Worm (Caenorhabditis elegans) whole organism, late embryonic: ENCODE results near the gene C27D8.4.

ENCODE experiments used
- K02D7.2 ChIP-seq: sonication (generic microtip); optimal IDR thresholded peaks from 2 replicates; lab custom pipeline; 2017; ENCODE audit warnings: mild to moderate bottlenecking, missing genetic modification characterization, missing compliant biosample characterization
- Y22D7AL.16 ChIP-seq: sonication (generic microtip); optimal IDR thresholded peaks from 2 replicates; lab custom pipeline; 2016; ENCODE audit warnings: missing genetic modification characterization, missing compliant biosample characterization
- ceh-18 ChIP-seq: sonication (generic microtip); optimal IDR thresholded peaks from 2 replicates; lab custom pipeline; 2016; ENCODE audit warnings: missing genetic modification characterization, missing compliant biosample characterization
- ceh-24 ChIP-seq: sonication (generic microtip); optimal IDR thresholded peaks from 2 replicates; lab custom pipeline; 2016; ENCODE audit warnings: mild to moderate bottlenecking, missing genetic modification characterization, missing compliant biosample characterization
- ceh-30 ChIP-seq: fragments of 150-350 bp; optimal IDR thresholded peaks from 2 replicates; lab custom pipeline; 2014; ENCODE audit warnings: missing biosample characterization, missing genetic modification characterization
- ceh-48 ChIP-seq: sonication (generic microtip); optimal IDR thresholded peaks from 2 replicates; lab custom pipeline; 2016; ENCODE audit warnings: missing genetic modification characterization, inconsistent platforms, missing compliant biosample characterization
- ceh-9 ChIP-seq: sonication (generic microtip); optimal IDR thresholded peaks from 2 replicates; lab custom pipeline; 2016; ENCODE audit warnings: mild to moderate bottlenecking, missing genetic modification characterization, inconsistent platforms, missing compliant biosample characterization
- elt-2 ChIP-seq: sonication (generic microtip); optimal IDR thresholded peaks from 2 replicates; lab custom pipeline; 2016; ENCODE audit warnings: missing genetic modification reagents, missing genetic modification characterization, missing compliant biosample characterization
- elt-4 ChIP-seq: sonication (generic microtip); optimal IDR thresholded peaks from 2 replicates; lab custom pipeline; 2016; ENCODE audit warnings: missing genetic modification characterization, missing compliant biosample characterization
- ets-4 ChIP-seq: sonication (generic microtip); optimal IDR thresholded peaks from 2 replicates; lab custom pipeline; 2016; ENCODE audit warnings: missing genetic modification characterization, missing compliant biosample characterization
- fkh-10 ChIP-seq: fragments of 150-350 bp; optimal IDR thresholded peaks from 2 replicates; lab custom pipeline; 2014; ENCODE audit warnings: missing biosample characterization, missing genetic modification reagents, missing genetic modification characterization
- gmeb-2 ChIP-seq: sonication (generic microtip); optimal IDR thresholded peaks from 2 replicates; lab custom pipeline; 2016; ENCODE audit warnings: missing genetic modification characterization, inconsistent platforms, missing compliant biosample characterization
- hlh-30 ChIP-seq: sonication (generic microtip); optimal IDR thresholded peaks from 2 replicates; lab custom pipeline; 2017; ENCODE audit warnings: antibody characterized with exemption, missing genetic modification characterization, missing compliant biosample characterization; ENCODE audit not compliant: insufficient read depth
- hlh-6 ChIP-seq: sonication (generic microtip); optimal IDR thresholded peaks from 2 replicates; lab custom pipeline; 2016; ENCODE audit warnings: missing genotype, missing genetic modification characterization, missing compliant biosample characterization
- lin-11 ChIP-seq: fragments of 200-800 bp; sonication (Bioruptor generic); optimal IDR thresholded peaks from 2 replicates; lab custom pipeline; 2018; ENCODE audit warnings: mild to moderate bottlenecking, missing genetic modification characterization, missing compliant biosample characterization
- madf-2 ChIP-seq: sonication (generic microtip); optimal IDR thresholded peaks from 2 replicates; lab custom pipeline; 2017; ENCODE audit warnings: missing genetic modification characterization, missing compliant biosample characterization
- mec-3 ChIP-seq: sonication (generic microtip); optimal IDR thresholded peaks from 2 replicates; lab custom pipeline; 2016; ENCODE audit warnings: borderline replicate concordance, missing genetic modification characterization, missing compliant biosample characterization
- nfya-1 ChIP-seq: sonication (generic microtip); optimal IDR thresholded peaks from 2 replicates; lab custom pipeline; 2017; ENCODE audit warnings: missing genetic modification characterization, mild to moderate bottlenecking, missing compliant biosample characterization, antibody characterized with exemption, moderate library complexity
- pax-1 ChIP-seq: fragments of 150-350 bp; optimal IDR thresholded peaks from 2 replicates; lab custom pipeline; 2014; ENCODE audit warnings: missing biosample characterization, missing genetic modification characterization
- pha-4 ChIP-seq: fragments of 150-350 bp; optimal IDR thresholded peaks from 2 replicates; lab custom pipeline; 2018; ENCODE audit warnings: missing biosample characterization, missing genetic modification reagents, missing genetic modification characterization
- sdc-2 ChIP-seq: sonication (generic microtip); optimal IDR thresholded peaks from 2 replicates; lab custom pipeline; 2016; ENCODE audit warnings: missing genotype, missing genetic modification characterization, missing compliant biosample characterization
- sox-4 ChIP-seq: sonication (generic microtip); optimal IDR thresholded peaks from 2 replicates; lab custom pipeline; 2017; ENCODE audit warnings: mild to moderate bottlenecking, missing genetic modification characterization, inconsistent platforms, missing compliant biosample characterization
- tbx-2 ChIP-seq: sonication (generic microtip); optimal IDR thresholded peaks from 2 replicates; lab custom pipeline; 2016; ENCODE audit warnings: missing genetic modification characterization, missing compliant biosample characterization

C27D8.4 gene

DNA sequence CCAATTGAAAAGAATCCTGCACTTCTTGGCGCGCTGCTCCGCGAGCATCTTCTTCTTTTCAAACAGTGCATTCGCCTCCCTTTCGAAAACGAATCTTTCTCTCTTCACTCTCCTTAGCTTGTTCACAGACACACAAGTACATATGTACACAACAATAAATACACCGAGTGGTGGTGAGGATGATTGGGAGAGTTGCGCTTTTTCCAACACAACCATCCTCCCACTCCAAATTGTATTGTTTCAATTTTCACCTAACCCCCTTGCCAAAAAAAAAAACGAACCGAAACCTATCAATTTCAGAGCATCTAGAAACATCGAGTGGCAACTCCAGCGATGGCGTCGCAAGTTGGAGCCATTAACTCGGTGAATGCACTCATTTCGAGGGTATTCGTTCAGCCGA is 42.4 kb downstream of the C27D8.4 start, which contains the start of gene inx-6:
TSS of gene inx-6 (plus strand) at position 301 of the 400 bp plus-strand sequence.
- TF ChIP-seq ets-4 (tag; lab: Kevin White, UChicago) (no peak), Y22D7AL.16 (tag; lab: Kevin White, UChicago) (no peak), elt-2 (tag; lab: Kevin White, UChicago) (no peak), ceh-9 (tag; lab: Kevin White, UChicago) (no peak), hlh-6 (tag; lab: Kevin White, UChicago) (no peak)

DNA sequence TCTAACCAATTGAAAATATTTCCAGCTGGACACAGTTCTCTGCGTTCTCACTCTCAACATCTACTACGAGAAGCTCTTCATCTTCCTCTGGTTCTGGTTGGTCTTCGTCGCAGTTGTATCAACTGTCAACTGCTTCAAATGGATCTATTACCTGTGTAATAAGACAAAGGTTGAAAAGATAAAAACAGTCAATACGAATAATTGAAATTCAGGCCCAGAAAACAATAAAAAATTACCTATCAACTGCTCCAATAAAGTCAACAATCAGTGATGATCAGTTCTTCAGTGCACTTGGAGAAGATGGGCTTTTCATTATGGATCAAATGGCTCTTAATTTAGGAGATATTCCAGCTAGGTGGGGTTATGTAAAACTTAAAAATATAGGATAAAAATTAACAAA is 44.8 kb downstream of the C27D8.4 start:
- TF ChIP-seq K02D7.2 (tag; lab: Kevin White, UChicago): no peak
- no peak for TF ChIP-seq sdc-2 (tag; lab: Kevin White, UChicago)
- TF ChIP-seq ceh-24 (tag; lab: Kevin White, UChicago): no peak
- no peak for TF ChIP-seq lin-11 (tag; lab: Kevin White, UChicago)
- no peak for TF ChIP-seq fkh-10
- TF ChIP-seq gmeb-2 (tag; lab: Kevin White, UChicago): no peak
- no peak for TF ChIP-seq ceh-18 (tag; lab: Kevin White, UChicago)
- TF ChIP-seq hlh-30 (tag; lab: Kevin White, UChicago): no peak
- TF ChIP-seq ceh-48 (tag; lab: Kevin White, UChicago): no peak
- no peak for TF ChIP-seq elt-4 (tag; lab: Kevin White, UChicago)
- no peak for TF ChIP-seq pha-4 (tag; lab: Kevin White, UChicago)
- no peak for TF ChIP-seq madf-2 (tag; lab: Kevin White, UChicago)
- TF ChIP-seq sox-4 (tag; lab: Kevin White, UChicago): no peak
- TF ChIP-seq pax-1 (tag; lab: Kevin White, UChicago): no peak
- TF ChIP-seq mec-3: no peak

DNA sequence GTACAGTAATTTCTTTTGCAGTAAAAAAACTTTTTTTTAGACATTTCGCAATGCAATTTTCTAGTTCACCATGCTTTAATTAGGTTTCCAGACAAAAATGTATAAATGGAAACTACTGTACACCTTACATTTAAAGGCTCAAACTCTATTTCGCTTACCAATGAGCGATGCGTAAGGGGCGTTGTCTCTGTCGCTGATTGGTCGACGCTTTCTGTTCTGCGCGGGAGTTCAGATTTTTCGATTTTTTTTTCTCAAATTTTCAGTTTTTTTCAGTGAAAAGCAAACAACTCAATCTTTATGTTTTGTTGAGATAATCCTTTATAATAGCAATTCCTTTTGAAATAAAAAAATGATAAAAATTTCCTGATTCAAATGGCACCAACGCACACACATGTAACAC is 50.3 kb downstream of the C27D8.4 start:
- TF ChIP-seq ceh-30 (tag; lab: Kevin White, UChicago): no peak
- no peak for TF ChIP-seq pha-4 (tag; lab: Kevin White, UChicago)
- peak; percentile 60 for TF ChIP-seq nfya-1
- TF ChIP-seq mec-3: no peak
- no peak for TF ChIP-seq ceh-48 (tag; lab: Kevin White, UChicago)
- TF ChIP-seq, all 69 proteins: peak for 1

DNA sequence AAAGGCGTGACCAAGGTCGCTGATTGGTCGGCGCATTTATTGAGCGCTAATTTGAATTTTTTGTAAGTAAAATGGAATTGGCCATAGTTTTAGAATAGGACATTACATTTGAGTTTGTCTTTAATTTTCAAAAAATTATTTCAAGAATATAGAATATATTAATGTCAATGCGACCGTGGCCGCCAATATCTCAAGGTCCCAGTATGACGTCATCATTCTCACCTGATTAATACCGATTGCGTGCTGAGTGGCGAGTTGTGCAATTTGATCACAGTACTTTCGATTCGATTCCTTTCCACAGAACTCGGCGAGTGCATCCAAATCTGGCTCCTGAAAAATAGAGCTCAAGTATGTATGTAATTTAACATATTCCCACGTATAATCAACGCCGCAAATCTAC is 51.7 kb downstream of the C27D8.4 start:
- TF ChIP-seq nfya-1 (peak; percentile 69), tbx-2 (tag; lab: Kevin White, UChicago) (no peak)
